Fruit fly (Drosophila melanogaster) whole organism, embryonic: ENCODE measurements around the gene Takl2.

Source experiments
- Abd-B ChIP-seq: fragments of 200-800 bp; sonication (Bioruptor generic); optimal IDR thresholded peaks from 2 replicates; lab custom pipeline; 2018; ENCODE audit warnings: missing biosample characterization, mild to moderate bottlenecking, missing genetic modification characterization, moderate library complexity
- Aef1 ChIP-seq: fragments of 200-800 bp; sonication (Bioruptor generic); IDR thresholded peaks from 3 replicates; pipeline ENCODE4 v1.3.6; 2022; ENCODE audit warnings: missing biosample characterization, missing genetic modification characterization
- Bteb2 ChIP-seq: fragments of 200-800 bp; sonication (Bioruptor generic); optimal IDR thresholded peaks from 2 replicates; lab custom pipeline; 2016; ENCODE audit warnings: missing biosample characterization, missing genetic modification characterization
- CG10654 ChIP-seq: fragments of 200-800 bp; sonication (Bioruptor generic); optimal IDR thresholded peaks from 2 replicates; lab custom pipeline; 2016; ENCODE audit warnings: missing biosample characterization, missing genetic modification characterization
- CG11093 ChIP-seq: fragments of 200-800 bp; sonication (Bioruptor generic); IDR thresholded peaks from 3 replicates; pipeline ENCODE4 v1.3.6; 2022; ENCODE audit warnings: missing biosample characterization, missing genetic modification characterization
- CG11560 ChIP-seq: fragments of 200-800 bp; sonication (Bioruptor generic); IDR thresholded peaks from 3 replicates; pipeline ENCODE4 v1.3.6; 2022; ENCODE audit warnings: missing biosample characterization, missing genetic modification characterization
- CG11723 ChIP-seq: fragments of 200-800 bp; sonication (Bioruptor generic); optimal IDR thresholded peaks from 2 replicates; lab custom pipeline; 2017; ENCODE audit warnings: missing biosample characterization, mild to moderate bottlenecking, missing genetic modification characterization
- CG1233 ChIP-seq: fragments of 200-800 bp; sonication (Bioruptor generic); optimal IDR thresholded peaks from 4 replicates; lab custom pipeline; 2018; ENCODE audit warnings: missing biosample characterization, mild to moderate bottlenecking, missing genetic modification characterization
- CG14710 ChIP-seq: fragments of 200-800 bp; sonication (Bioruptor generic); optimal IDR thresholded peaks from 3 replicates; lab custom pipeline; 2019; ENCODE audit warnings: missing biosample characterization, mild to moderate bottlenecking, missing genetic modification characterization, moderate library complexity
- CG14860 ChIP-seq: fragments of 200-800 bp; sonication (Bioruptor generic); IDR thresholded peaks from 3 replicates; pipeline ENCODE4 v1.3.6; 2022; ENCODE audit warnings: missing biosample characterization, missing genetic modification characterization; ENCODE audit not compliant: partially characterized antibody
- CG15514 ChIP-seq: fragments of 200-800 bp; sonication (Bioruptor generic); optimal IDR thresholded peaks from 3 replicates; lab custom pipeline; 2017; ENCODE audit warnings: missing biosample characterization, missing genetic modification characterization, mild to moderate bottlenecking, moderate library complexity, missing genetic modification reagents
- CG2116 ChIP-seq: fragments of 200-800 bp; sonication (Bioruptor generic); optimal IDR thresholded peaks from 3 replicates; lab custom pipeline; 2018; ENCODE audit warnings: missing biosample characterization, mild to moderate bottlenecking, missing genetic modification characterization
- CG2712 ChIP-seq: fragments of 200-800 bp; optimal IDR thresholded peaks from 3 replicates; lab custom pipeline; 2019; ENCODE audit warnings: missing biosample characterization, mild to moderate bottlenecking, missing genetic modification characterization, moderate library complexity
- CG31365 ChIP-seq: fragments of 200-800 bp; sonication (Bioruptor generic); optimal IDR thresholded peaks from 2 replicates; lab custom pipeline; 2018; ENCODE audit warnings: missing biosample characterization, mild to moderate bottlenecking, missing genetic modification characterization
- CG4707 ChIP-seq: fragments of 200-800 bp; sonication (Bioruptor generic); optimal IDR thresholded peaks from 2 replicates; lab custom pipeline; 2018; ENCODE audit warnings: missing biosample characterization, mild to moderate bottlenecking, missing genetic modification characterization, moderate library complexity
- CG6791 ChIP-seq: fragments of 200-800 bp; sonication (Bioruptor generic); IDR thresholded peaks from 3 replicates; pipeline ENCODE4 v1.3.6; 2022; ENCODE audit warnings: missing biosample characterization, missing genetic modification characterization; ENCODE audit not compliant: partially characterized antibody
- Dp ChIP-seq: fragments of 200-800 bp; sonication (Bioruptor generic); optimal IDR thresholded peaks from 2 replicates; lab custom pipeline; 2018; ENCODE audit warnings: missing biosample characterization, mild to moderate bottlenecking, missing genetic modification characterization, moderate library complexity
- Drgx ChIP-seq: fragments of 200-800 bp; sonication (Bioruptor generic); IDR thresholded peaks from 2 replicates; pipeline ENCODE4 v1.3.6; 2022; ENCODE audit warnings: missing biosample characterization, missing genetic modification characterization
- ERR ChIP-seq: fragments of 200-800 bp; sonication (Bioruptor generic); optimal IDR thresholded peaks from 2 replicates; lab custom pipeline; 2016; ENCODE audit warnings: missing biosample characterization, missing genetic modification characterization
- HmgD ChIP-seq: fragments of 200-800 bp; sonication (Bioruptor generic); optimal IDR thresholded peaks from 3 replicates; lab custom pipeline; 2016; ENCODE audit warnings: missing biosample characterization, missing genetic modification characterization
- Pdp1 ChIP-seq, 2 experiments: fragments of 200-800 bp; sonication (Bioruptor generic); optimal IDR thresholded peaks; 3 replicates each; lab custom pipeline; 2016; ENCODE audit warnings: missing biosample characterization in 2 of 2, missing genetic modification characterization in 2 of 2, mild to moderate bottlenecking in 1 of 2, moderate library complexity in 1 of 2
- Scr ChIP-seq: fragments of 200-800 bp; sonication (Bioruptor generic); IDR thresholded peaks from 2 replicates; pipeline ENCODE4 v1.3.6; 2022; ENCODE audit warnings: missing biosample characterization, missing genetic modification characterization; ENCODE audit not compliant: partially characterized antibody
- ab ChIP-seq: fragments of 200-800 bp; sonication (Bioruptor generic); optimal IDR thresholded peaks from 2 replicates; lab custom pipeline; 2016; ENCODE audit warnings: missing biosample characterization, missing genetic modification characterization
- aop ChIP-seq: fragments of 200-800 bp; sonication (Bioruptor generic); IDR thresholded peaks from 2 replicates; pipeline ENCODE4 v1.3.6; 2022; ENCODE audit warnings: missing biosample characterization, missing genetic modification characterization
- bbx ChIP-seq: fragments of 200-800 bp; sonication (Bioruptor generic); IDR thresholded peaks from 2 replicates; pipeline ENCODE4 v1.3.6; 2022; ENCODE audit warnings: missing biosample characterization, missing genetic modification characterization; ENCODE audit not compliant: partially characterized antibody
- bsh ChIP-seq, 2 experiments: fragments of 200-800 bp; sonication (Bioruptor generic); optimal IDR thresholded peaks; 2 replicates each; lab custom pipeline; 2017 to 2018; ENCODE audit warnings: mild to moderate bottlenecking in 2 of 2, missing biosample characterization in 2 of 2, missing genetic modification characterization in 2 of 2, moderate library complexity in 1 of 2
- cad ChIP-seq: fragments of >200 bp; optimal IDR thresholded peaks from 2 replicates; lab custom pipeline; 2017; ENCODE audit warnings: missing biosample characterization, missing genetic modification characterization
- da ChIP-seq: fragments of 200-800 bp; sonication (Bioruptor generic); optimal IDR thresholded peaks from 2 replicates; lab custom pipeline; 2016; ENCODE audit warnings: missing biosample characterization, missing genetic modification characterization
- danr ChIP-seq: fragments of 200-800 bp; sonication (Bioruptor generic); IDR thresholded peaks from 2 replicates; pipeline ENCODE4 v1.3.6; 2022; ENCODE audit warnings: missing biosample characterization, missing genetic modification characterization
- dimm ChIP-seq: fragments of 200-800 bp; sonication (Bioruptor generic); IDR thresholded peaks from 2 replicates; pipeline ENCODE4 v1.3.6; 2022; ENCODE audit warnings: missing biosample characterization, missing genetic modification characterization
- dmrt99B ChIP-seq: fragments of 200-800 bp; sonication (Bioruptor generic); optimal IDR thresholded peaks from 2 replicates; lab custom pipeline; 2018; ENCODE audit warnings: missing biosample characterization, mild to moderate bottlenecking, missing genetic modification characterization, moderate library complexity
- eve ChIP-seq, 2 experiments: fragments of >200 bp; optimal IDR thresholded peaks; 2 replicates each; lab custom pipeline; 2017; ENCODE audit warnings: missing biosample characterization in 2 of 2, missing genetic modification characterization in 2 of 2
- fd96Cb ChIP-seq: fragments of 200-800 bp; sonication (Bioruptor generic); optimal IDR thresholded peaks from 2 replicates; lab custom pipeline; 2018; ENCODE audit warnings: missing biosample characterization, mild to moderate bottlenecking, missing genetic modification characterization, moderate library complexity
- ftz-f1 ChIP-seq: fragments of 200-800 bp; sonication (Bioruptor generic); optimal IDR thresholded peaks from 2 replicates; lab custom pipeline; 2016; ENCODE audit warnings: missing biosample characterization, missing genetic modification characterization
- grn ChIP-seq: fragments of 200-800 bp; sonication (Bioruptor generic); optimal IDR thresholded peaks from 3 replicates; lab custom pipeline; 2017; ENCODE audit warnings: missing biosample characterization, missing genetic modification characterization
- gro ChIP-seq: fragments of 200-800 bp; sonication (Bioruptor generic); optimal IDR thresholded peaks from 2 replicates; lab custom pipeline; 2016; ENCODE audit warnings: missing biosample characterization, missing genetic modification characterization
- jing ChIP-seq: fragments of 200-800 bp; sonication (Bioruptor generic); optimal IDR thresholded peaks from 2 replicates; lab custom pipeline; 2018; ENCODE audit warnings: missing biosample characterization, mild to moderate bottlenecking, missing genetic modification characterization
- maf-S ChIP-seq: fragments of 200-800 bp; sonication (Bioruptor generic); optimal IDR thresholded peaks from 2 replicates; lab custom pipeline; 2016; ENCODE audit warnings: missing biosample characterization, missing genetic modification characterization
- mld ChIP-seq: fragments of 200-800 bp; sonication (Bioruptor generic); IDR thresholded peaks from 3 replicates; pipeline ENCODE4 v1.3.6; 2022; ENCODE audit warnings: missing biosample characterization, missing genetic modification characterization; ENCODE audit not compliant: partially characterized antibody
- odd ChIP-seq: fragments of 200-800 bp; sonication (Bioruptor generic); optimal IDR thresholded peaks from 2 replicates; lab custom pipeline; 2017; ENCODE audit warnings: missing biosample characterization, mild to moderate bottlenecking, missing genetic modification characterization
- otp ChIP-seq: fragments of 200-800 bp; sonication (Bioruptor generic); IDR thresholded peaks from 3 replicates; pipeline ENCODE4, ENCODE4 v1.3.6; 2022; ENCODE audit warnings: missing biosample characterization, missing genetic modification characterization
- pnt ChIP-seq: fragments of 200-800 bp; sonication (Bioruptor generic); optimal IDR thresholded peaks from 3 replicates; lab custom pipeline; 2016; ENCODE audit warnings: missing biosample characterization, missing genetic modification characterization
- pros ChIP-seq: fragments of 200-800 bp; sonication (Bioruptor generic); optimal IDR thresholded peaks from 3 replicates; lab custom pipeline; 2019; ENCODE audit warnings: missing biosample characterization, mild to moderate bottlenecking, missing genetic modification characterization, moderate library complexity
- psq ChIP-seq: fragments of 200-800 bp; sonication (Bioruptor generic); optimal IDR thresholded peaks from 2 replicates; lab custom pipeline; 2017; ENCODE audit warnings: missing biosample characterization, missing genetic modification characterization
- scrt ChIP-seq: fragments of 200-800 bp; sonication (Bioruptor generic); optimal IDR thresholded peaks from 2 replicates; lab custom pipeline; 2018; ENCODE audit warnings: missing biosample characterization, mild to moderate bottlenecking, missing genetic modification characterization, moderate library complexity
- sim ChIP-seq: fragments of 200-800 bp; sonication (Bioruptor generic); IDR thresholded peaks from 2 replicates; pipeline ENCODE4 v1.3.6; 2022; ENCODE audit warnings: missing biosample characterization, missing genetic modification characterization
- slou ChIP-seq: fragments of 200-800 bp; sonication (Bioruptor generic); optimal IDR thresholded peaks from 3 replicates; lab custom pipeline; 2016; ENCODE audit warnings: missing biosample characterization, missing genetic modification characterization
- ssp ChIP-seq: fragments of 200-800 bp; sonication (Bioruptor generic); IDR thresholded peaks from 2 replicates; pipeline ENCODE4 v1.3.6; 2022; ENCODE audit warnings: missing biosample characterization, missing genetic modification characterization
- stwl ChIP-seq: fragments of 200-800 bp; sonication (Bioruptor generic); optimal IDR thresholded peaks from 3 replicates; lab custom pipeline; 2018; ENCODE audit warnings: missing biosample characterization, mild to moderate bottlenecking, missing genetic modification characterization, moderate library complexity
- trh ChIP-seq: fragments of 200-800 bp; sonication (Bioruptor generic); optimal IDR thresholded peaks from 2 replicates; lab custom pipeline; 2016; ENCODE audit warnings: missing biosample characterization, missing genetic modification characterization

Gene Takl2

DNA sequence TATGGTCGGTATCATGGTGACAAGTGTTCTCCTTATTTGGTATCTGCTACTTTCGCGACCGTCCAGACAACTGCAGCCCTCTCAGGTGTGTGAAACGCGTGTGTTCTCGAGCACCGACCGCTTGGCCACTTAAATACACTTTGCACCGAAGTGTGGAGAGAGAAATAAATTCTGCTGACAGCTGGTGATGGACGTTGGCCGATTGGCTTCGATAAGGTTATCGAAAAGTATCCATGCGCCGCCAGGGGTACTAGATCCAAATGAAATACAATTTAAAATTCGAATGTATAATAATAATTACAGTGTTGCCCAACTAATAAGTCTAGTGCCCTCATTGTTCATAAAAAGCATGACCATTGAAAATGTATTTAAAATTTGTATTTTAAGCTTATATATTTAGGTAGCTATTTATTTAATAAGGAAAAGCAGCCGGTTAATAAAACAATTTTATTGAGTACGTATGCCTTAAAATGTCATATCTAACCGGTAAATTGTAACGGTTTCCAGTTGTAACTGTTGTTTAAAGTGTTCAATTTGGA is 47.2 kb downstream of the Takl2 start, which contains the start of the genes Gclm and CG17625 (continued):
- no peak for TF ChIP-seq sim (GFP tag; lab: Robert Waterston, UW)
- peak; percentile 76 for TF ChIP-seq Scr (GFP tag; lab: Robert Waterston, UW)
- TF ChIP-seq pnt: no peak
- peak; percentile 72 for TF ChIP-seq Dp (GFP tag; lab: Kevin White, UChicago)
- peak; percentile 0 for TF ChIP-seq psq (GFP tag; lab: Kevin White, UChicago)
- TF ChIP-seq da (GFP tag; lab: Kevin White, UChicago): no peak
- peak; percentile 41 for TF ChIP-seq Aef1 (GFP tag; lab: Robert Waterston, UW)
- TF ChIP-seq jing (GFP tag; lab: Kevin White, UChicago): no peak
- TF ChIP-seq pros (GFP tag; lab: Kevin White, UChicago): no peak
- TF ChIP-seq Bteb2 (GFP tag; lab: Kevin White, UChicago): no peak
- TF ChIP-seq odd (GFP tag; lab: Kevin White, UChicago): no peak
- TF ChIP-seq CG2116 (GFP tag; lab: Kevin White, UChicago): peak; percentile 70
- 0 out of 3 replicates have a peak, but pooled peaks have one; percentile 36 for TF ChIP-seq CG11560
- TF ChIP-seq CG10654 (GFP tag; lab: Kevin White, UChicago): peak; percentile 22
- peak; percentile 76 for TF ChIP-seq CG6791 (GFP tag; lab: Robert Waterston, UW)
- peak; percentile 73; the same call in 2 of the 3 replicates for TF ChIP-seq CG14860 (GFP tag; lab: Robert Waterston, UW)
- TF ChIP-seq CG31365 (tag; lab: Kevin White, UChicago): peak; percentile 39
- TF ChIP-seq grn (GFP tag; lab: Kevin White, UChicago): no peak
- TF ChIP-seq Pdp1 (GFP tag; optimal IDR thresholded peaks at IDR 0.05; lab: Kevin White, UChicago): peak in 1 of 2 experiments; percentile 38
- peak; percentile 83 for TF ChIP-seq CG15514
- TF ChIP-seq cad (GFP tag; lab: Kevin White, UChicago): no peak
- peak; percentile 93 for TF ChIP-seq stwl
- TF ChIP-seq eve (GFP tag; optimal IDR thresholded peaks at IDR 0.05; lab: Kevin White, UChicago): no peak
- TF ChIP-seq HmgD: peak; percentile 25
- peak; percentile 35; the same call in 1 of the 2 replicates for TF ChIP-seq ssp (GFP tag; lab: Robert Waterston, UW)
- TF ChIP-seq ERR (GFP tag; lab: Kevin White, UChicago): peak; percentile 42
- no peak for TF ChIP-seq trh
- no peak for TF ChIP-seq fd96Cb (tag; lab: Kevin White, UChicago)
- TF ChIP-seq otp (GFP tag; lab: Robert Waterston, UW): no peak
- TF ChIP-seq CG4707 (GFP tag; lab: Kevin White, UChicago): no peak
- TF ChIP-seq ftz-f1 (GFP tag; lab: Kevin White, UChicago): peak; percentile 29
- no peak for TF ChIP-seq aop (GFP tag; lab: Robert Waterston, UW)
- peak; percentile 36 for TF ChIP-seq dmrt99B
- no peak for TF ChIP-seq slou (GFP tag; lab: Kevin White, UChicago)
- peak; percentile 57 for TF ChIP-seq gro
- TF ChIP-seq CG14710 (tag; lab: Kevin White, UChicago): peak; percentile 84
- peak; percentile 68; the same call in 1 of the 3 replicates for TF ChIP-seq mld (GFP tag; lab: Robert Waterston, UW)
- TF ChIP-seq Abd-B (GFP tag; lab: Kevin White, UChicago): peak; percentile 75
- peak; percentile 46 to 55 for TF ChIP-seq bsh (GFP tag; optimal IDR thresholded peaks at IDR 0.05; lab: Kevin White, UChicago)
- TF ChIP-seq danr (GFP tag; lab: Robert Waterston, UW): no peak
- peak; percentile 24 for TF ChIP-seq scrt (GFP tag; lab: Kevin White, UChicago)
- TF ChIP-seq CG11093: 0 out of 3 replicates have a peak, but pooled peaks have one; percentile 53
- TF ChIP-seq CG11723 (GFP tag; lab: Kevin White, UChicago): no peak
- peak; percentile 84 for TF ChIP-seq bbx (GFP tag; lab: Robert Waterston, UW)
- TF ChIP-seq maf-S (GFP tag; lab: Kevin White, UChicago): no peak
- no peak for TF ChIP-seq ab (GFP tag; lab: Kevin White, UChicago)
- no peak for TF ChIP-seq dimm
- TF ChIP-seq CG1233: peak; percentile 52
- TF ChIP-seq CG2712 (tag; lab: Kevin White, UChicago): peak; percentile 68
- TF ChIP-seq Drgx (GFP tag; lab: Robert Waterston, UW): peak; percentile 44
